Fruit fly (Drosophila melanogaster) Kc167 (cell line): ENCODE data around the gene MetRS-m.

Source experiments
- Myc ChIP-seq: fragments of >200 bp; optimal IDR thresholded peaks from 2 replicates; lab custom pipeline; 2017; ENCODE audit warnings: missing external identifiers
- Sin3A ChIP-seq: fragments of >200 bp; optimal IDR thresholded peaks from 2 replicates; lab custom pipeline; 2018; ENCODE audit warnings: missing external identifiers
- h ChIP-seq: fragments of >200 bp; optimal IDR thresholded peaks from 3 replicates; lab custom pipeline; 2018; ENCODE audit warnings: missing external identifiers
- insv ChIP-seq: fragments of >200 bp; optimal IDR thresholded peaks from 3 replicates; lab custom pipeline; 2018; ENCODE audit warnings: missing external identifiers
- psq ChIP-seq: fragments of >200 bp; optimal IDR thresholded peaks from 2 replicates; lab custom pipeline; 2017; ENCODE audit warnings: missing external identifiers
- ttk ChIP-seq: sonication (Bioruptor generic); optimal IDR thresholded peaks from 2 replicates; lab custom pipeline; 2017; ENCODE audit warnings: missing external identifiers

Gene MetRS-m

DNA sequence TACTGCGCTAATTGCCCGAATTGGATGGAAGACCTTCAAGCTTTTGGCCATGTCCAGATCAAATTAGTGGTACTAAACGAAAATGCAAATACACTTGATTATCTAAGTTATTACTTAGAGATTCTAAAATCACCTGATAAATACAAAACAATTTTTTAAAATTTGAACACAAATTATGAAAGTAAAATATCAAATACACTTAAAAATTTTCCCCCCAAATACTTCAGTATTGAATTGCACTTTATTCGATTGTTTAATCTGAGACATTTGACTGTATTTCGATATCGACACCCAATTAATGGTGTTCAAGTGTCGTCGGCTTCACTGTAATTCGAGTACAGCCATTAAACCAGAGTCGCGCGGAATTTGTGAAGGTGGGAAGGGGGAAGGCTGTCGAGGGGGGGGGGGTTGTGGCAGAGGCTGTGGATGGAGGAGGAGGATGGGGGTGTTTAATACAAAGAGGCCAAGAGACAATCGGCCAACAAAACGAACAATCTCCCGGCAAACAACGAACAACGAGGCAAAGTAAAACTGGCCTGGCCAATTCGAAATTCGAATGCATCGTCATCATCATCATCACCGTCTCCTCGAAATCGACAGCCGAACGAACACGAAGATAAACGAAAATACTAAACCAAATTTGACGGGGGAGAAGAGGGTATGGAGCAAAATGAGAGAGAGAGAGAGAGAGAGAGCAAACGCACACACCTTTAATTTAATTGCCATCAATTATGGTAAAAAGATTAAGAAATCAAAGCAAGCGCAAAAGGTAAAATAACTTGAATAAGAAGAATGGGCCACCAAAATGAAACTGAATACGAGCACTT, 22.6 kb upstream of the MetRS-m start:
- no peak for TF ChIP-seq ttk (lab: Kevin White, UChicago)
- no peak for TF ChIP-seq Myc (lab: Kevin White, UChicago)
- TF ChIP-seq h = no peak
- TF ChIP-seq psq (lab: Kevin White, UChicago) = no peak
- TF ChIP-seq insv (lab: Kevin White, UChicago) = no peak
- no peak for TF ChIP-seq Sin3A (lab: Kevin White, UChicago)

DNA sequence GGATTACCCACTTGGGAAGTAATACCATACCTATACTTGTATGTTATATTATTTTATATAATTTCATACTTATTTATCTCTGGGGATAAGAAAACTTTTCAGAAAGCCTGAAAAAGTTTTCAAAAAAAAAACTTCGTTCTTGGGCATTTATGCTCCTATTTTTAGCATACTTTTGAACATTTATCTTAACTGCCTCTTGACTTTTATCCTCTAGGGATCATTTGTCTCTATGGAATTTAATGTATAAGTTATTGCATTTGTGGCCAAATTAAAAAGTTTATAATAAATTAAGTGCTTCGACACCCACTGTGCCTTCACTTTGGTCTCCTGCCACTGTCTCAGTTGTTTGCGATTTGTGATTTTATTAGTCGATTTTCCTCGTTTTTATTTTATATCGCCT, 20.5 kb upstream of the MetRS-m start:
- no peak for TF ChIP-seq ttk (lab: Kevin White, UChicago)

DNA sequence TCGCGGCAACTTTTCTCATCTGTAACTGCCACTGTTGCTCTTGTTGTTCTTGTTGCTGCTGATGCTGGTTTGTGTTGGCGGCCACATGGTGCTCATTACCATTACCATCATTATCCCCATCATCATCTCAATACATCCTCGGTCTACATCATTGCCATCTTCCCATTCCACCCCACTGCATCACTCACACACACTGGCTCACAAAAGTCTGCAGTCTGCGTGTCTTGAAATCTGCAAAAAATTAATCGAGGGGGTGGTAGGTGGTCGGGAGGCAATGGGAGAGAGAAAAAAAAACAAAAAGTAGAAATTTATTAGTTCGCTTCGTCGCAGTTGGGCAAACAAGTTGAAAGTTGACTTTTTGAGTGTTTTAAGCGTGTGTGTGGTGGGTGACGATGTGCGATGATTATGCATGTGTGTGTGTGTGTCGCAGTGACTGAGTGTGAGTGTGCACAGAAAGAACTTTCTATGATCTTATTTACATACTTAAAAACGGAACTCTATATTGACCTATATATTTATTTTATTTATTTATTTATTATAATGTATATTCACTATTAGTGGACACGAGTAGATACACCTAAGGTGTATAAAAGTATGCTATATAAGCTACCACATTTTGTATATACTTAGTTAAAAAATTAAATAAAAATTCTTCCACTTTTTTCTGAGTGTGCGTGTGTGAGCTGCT, 19.7 kb upstream of the MetRS-m start:
- TF ChIP-seq ttk (lab: Kevin White, UChicago) (no peak), h (no peak), insv (lab: Kevin White, UChicago) (no peak), psq (lab: Kevin White, UChicago) (no peak), Sin3A (lab: Kevin White, UChicago) (no peak), Myc (lab: Kevin White, UChicago) (no peak)

DNA sequence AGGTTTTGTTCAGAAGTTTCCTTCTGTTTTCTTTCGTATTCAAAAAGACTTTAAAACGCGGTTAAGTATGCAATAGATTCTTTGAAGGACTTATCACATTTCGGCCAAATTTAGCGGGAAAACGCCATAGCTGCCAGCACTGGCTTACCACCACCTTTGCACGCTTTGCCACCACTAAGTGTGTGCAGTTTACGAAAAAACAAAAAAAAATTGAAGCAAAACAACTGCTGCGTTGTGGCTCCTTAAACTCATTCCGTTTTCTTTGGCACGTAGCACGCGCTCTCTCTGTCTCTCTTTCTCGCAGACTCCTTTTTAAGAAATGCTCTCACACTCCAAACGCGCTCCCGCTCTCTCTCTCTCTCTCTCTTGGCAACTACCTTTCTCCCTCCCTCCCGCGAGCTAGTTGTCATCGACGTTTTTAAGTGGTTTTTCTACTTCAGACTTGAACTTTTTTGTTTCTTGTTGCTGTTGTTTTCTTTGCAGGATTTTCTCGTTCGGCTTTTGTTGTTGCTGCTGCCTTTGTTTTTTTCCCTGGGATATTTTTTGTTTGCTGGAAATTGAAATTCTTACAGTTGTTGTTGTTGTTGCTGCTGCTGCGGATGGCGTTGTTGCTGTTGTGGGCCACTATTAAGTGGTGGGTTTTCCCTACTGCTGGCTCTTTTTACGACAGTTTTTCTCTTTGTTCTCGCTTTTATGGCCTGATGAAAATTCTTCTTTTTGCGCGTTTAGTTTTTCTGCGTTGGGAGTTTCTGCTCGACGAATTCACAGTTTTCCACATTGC, 18.9 kb upstream of the MetRS-m start:
- TF ChIP-seq Myc (lab: Kevin White, UChicago) (no peak), insv (lab: Kevin White, UChicago) (no peak), Sin3A (lab: Kevin White, UChicago) (no peak), ttk (lab: Kevin White, UChicago) (no peak), h (no peak), psq (lab: Kevin White, UChicago) (no peak)

DNA sequence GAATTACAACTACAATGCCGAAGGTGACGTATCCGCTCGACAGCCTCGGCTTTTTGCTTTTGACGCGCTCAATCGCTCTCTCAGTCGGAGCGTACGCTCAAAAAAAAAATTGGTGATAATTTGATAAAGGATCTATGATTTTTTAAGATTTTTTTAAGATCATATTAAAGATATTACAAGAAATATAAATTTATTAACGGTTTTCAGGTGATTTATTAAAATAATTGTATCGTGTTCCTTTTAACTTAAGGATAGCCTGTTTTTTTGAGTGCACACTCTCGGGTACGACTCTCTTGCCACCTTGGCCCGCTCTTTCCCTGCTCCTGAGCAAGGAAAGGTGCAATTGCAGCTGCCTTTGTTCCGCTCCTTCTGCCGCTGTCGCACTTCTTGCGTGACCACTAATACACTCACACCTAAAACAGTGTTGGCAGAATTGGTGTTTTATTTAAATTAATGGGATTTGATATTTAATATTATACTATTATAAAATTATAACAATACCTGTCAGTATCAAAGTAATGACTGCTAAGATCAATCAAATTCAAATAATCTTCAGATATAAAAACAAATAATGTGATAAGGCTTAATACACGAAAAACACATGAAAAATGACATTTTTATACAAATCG, 18.2 kb upstream of the MetRS-m start:
- TF ChIP-seq Sin3A (lab: Kevin White, UChicago) = no peak
- TF ChIP-seq insv (lab: Kevin White, UChicago) = no peak
- TF ChIP-seq ttk (lab: Kevin White, UChicago) = no peak
- no peak for TF ChIP-seq Myc (lab: Kevin White, UChicago)
- no peak for TF ChIP-seq h

DNA sequence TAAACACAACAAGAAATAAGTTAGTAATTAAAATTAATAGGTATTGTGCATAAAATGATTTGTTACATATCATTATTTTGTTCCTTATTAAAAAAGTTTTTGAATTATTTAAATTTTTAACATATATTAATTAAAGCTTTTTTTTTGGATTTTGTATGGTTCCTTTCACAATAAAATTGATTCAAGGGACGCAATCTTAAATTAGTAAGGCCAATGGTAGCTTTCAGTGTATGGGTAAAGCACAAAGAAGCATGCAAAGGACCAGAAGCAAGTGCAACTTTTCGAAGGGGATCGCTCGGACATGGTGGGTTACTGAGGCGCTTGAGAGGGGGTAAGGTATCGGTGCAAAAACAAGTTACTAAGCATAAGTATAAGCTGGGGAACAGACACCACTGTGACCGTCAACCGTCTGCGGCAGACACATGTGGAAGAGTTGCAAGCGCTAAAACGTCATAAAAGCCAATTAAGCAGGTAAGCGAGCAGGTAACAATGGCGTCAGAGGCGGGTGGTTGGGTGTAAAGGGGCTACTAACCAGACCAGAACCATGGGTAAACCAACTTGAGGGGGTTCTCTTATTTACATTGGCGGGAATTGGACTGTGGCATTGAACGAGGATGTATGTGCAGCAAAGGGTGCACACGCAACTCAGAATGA, 15.9 kb upstream of the MetRS-m start:
- TF ChIP-seq insv (lab: Kevin White, UChicago) = no peak
- no peak for TF ChIP-seq h
- no peak for TF ChIP-seq psq (lab: Kevin White, UChicago)
- TF ChIP-seq ttk (lab: Kevin White, UChicago) = no peak
- no peak for TF ChIP-seq Sin3A (lab: Kevin White, UChicago)
- TF ChIP-seq Myc (lab: Kevin White, UChicago) = no peak

DNA sequence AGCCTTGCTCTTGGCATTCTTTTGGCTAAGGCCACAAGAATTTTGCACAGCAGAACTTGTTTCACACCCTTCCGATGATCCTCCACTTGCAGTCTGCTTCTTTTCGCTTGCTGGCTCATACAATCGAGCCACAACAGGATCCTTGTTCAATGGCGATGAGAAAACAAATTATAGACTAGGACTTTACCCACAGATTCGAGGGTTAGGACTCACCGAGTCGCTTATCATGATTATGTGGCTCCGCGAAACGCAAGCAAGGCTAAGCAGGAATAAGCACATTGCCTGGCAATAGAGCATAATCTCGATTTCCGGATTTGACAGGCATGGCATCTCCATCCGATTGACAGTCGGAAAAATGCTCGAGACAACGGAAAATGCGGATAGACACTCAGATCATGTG, 2.3 kb upstream of the MetRS-m start, which contains the start of the genes CG14839 and CG14841:
TSS of gene CG14839 (plus strand) at position 301 of the 400 bp plus-strand sequence.
TSS of gene CG14841 (minus strand) at position 332 of the 400 bp plus-strand sequence.
- TF ChIP-seq Sin3A (lab: Kevin White, UChicago) (no peak), insv (lab: Kevin White, UChicago) (no peak), h (no peak), psq (lab: Kevin White, UChicago) (no peak), Myc (lab: Kevin White, UChicago) (no peak), ttk (lab: Kevin White, UChicago) (no peak)

DNA sequence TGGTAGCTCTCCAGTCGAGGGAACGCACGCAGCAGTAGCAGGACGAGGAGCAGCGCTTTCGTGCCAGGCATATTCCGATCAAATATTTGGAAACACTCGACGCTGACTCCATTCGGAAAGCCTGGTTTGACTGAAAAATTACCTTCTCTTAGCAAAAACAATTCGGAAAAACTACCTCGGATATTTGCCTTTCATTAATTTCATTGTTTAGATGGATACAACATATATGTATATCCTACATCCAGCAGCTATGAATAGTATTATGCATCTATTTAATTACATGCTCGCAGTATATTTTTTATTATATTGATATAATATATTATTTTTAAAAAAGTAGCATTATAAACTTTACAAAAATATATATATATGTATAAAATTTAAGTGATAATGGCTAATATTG, 1.3 kb upstream of the MetRS-m start, which contains the start of gene CG14840:
TSS of gene CG14840 (minus strand) at position 101 of the 400 bp plus-strand sequence.
- no peak for TF ChIP-seq insv (lab: Kevin White, UChicago)
- no peak for TF ChIP-seq Sin3A (lab: Kevin White, UChicago)
- no peak for TF ChIP-seq psq (lab: Kevin White, UChicago)
- no peak for TF ChIP-seq ttk (lab: Kevin White, UChicago)
- no peak for TF ChIP-seq h
- TF ChIP-seq Myc (lab: Kevin White, UChicago) = no peak

DNA sequence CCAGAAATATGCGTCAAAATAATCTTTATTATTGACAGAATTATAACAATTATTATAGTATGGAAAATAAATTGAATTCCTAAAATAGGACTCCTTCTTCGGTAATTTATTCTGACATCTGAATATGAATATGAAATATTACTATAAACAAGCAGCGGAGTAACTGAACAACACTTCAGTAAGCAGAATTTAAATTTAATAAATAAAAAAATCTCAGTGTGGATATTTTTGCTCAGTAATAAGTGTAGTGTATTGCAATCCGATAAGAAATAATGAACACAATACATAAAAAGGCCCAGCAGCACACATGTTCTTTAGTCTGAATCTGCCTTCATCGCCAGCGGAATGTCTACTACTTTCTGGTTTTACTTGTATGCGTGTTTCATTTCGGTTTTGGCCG, 4.0 kb downstream of the MetRS-m start, which contains the start of gene CG43179:
TSS of gene CG43179 (plus strand) at position 301 of the 400 bp plus-strand sequence.
- TF ChIP-seq psq (lab: Kevin White, UChicago) = no peak
- no peak for TF ChIP-seq insv (lab: Kevin White, UChicago)
- TF ChIP-seq h = no peak
- TF ChIP-seq Myc (lab: Kevin White, UChicago) = no peak
- TF ChIP-seq ttk (lab: Kevin White, UChicago) = no peak

DNA sequence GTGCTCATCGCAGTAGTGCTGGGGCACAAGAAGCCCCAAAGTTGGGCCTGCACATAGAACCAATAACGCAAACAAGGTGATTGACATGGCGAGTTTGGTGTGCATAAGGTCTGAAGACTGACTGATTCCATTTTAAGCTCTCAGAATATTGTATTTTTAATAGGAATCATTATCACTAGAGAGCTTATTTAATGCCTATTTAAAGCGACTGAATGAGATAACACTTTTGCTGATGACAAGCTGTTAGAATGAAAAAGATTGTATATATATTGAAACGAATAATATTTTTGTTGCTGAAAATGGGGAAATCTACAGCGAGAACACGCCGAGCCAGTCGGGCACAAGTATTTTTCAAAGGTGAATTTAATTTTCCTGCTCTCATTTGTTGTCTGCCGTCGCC, 14.4 kb downstream of the MetRS-m start, which contains the start of gene CG9616:
TSS of gene CG9616 (minus strand) at position 101 of the 400 bp plus-strand sequence.
- no peak for TF ChIP-seq ttk (lab: Kevin White, UChicago)
- no peak for TF ChIP-seq insv (lab: Kevin White, UChicago)
- TF ChIP-seq Myc (lab: Kevin White, UChicago) = no peak
- TF ChIP-seq h = no peak
- no peak for TF ChIP-seq psq (lab: Kevin White, UChicago)
- no peak for TF ChIP-seq Sin3A (lab: Kevin White, UChicago)
